Worm (Caenorhabditis elegans): ENCODE measurements around the gene rig-1.
A peak's percentile ranks its signal among the peaks of the same experiment; 100 is the strongest.

rig-1 gene

DNA sequence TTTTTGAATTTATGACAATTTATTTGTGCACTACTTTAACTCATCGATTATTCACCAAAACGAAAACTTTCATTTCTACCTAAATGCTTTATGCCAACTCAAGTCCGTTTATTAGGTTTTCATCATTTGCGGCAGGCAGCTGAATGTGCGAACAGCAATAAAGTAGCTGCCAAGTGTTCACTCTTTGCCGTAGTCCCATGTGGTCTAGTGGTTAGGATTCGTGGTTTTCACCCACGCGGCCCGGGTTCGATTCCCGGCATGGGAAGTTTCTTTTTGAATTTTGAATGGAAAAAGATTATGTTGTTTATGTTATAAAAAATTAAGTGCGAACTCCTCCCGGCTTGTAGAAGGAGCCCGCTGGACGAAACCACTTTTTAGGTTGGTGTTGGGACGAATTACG is 14.1 kb upstream of the rig-1 start (continued):
- no peak for TF ChIP-seq snpc-4 (tag; optimal IDR thresholded peaks at IDR 0.05)
- TF ChIP-seq ceh-32 (tag; optimal IDR thresholded peaks at IDR 0.05; ENCODE audit: poor library complexity): no peak
- no peak for TF ChIP-seq dpl-1 (GFP tag; optimal IDR thresholded peaks at IDR 0.05)
- TF ChIP-seq arid-1 (GFP tag; conservative IDR thresholded peaks at IDR 0.05): peak; percentile 89
- 0 out of 2 replicates have a peak, but pooled peaks have one; percentile 67 for TF ChIP-seq daf-8 (GFP tag; IDR thresholded peaks at IDR 0.05)
- TF ChIP-seq nhr-77 (tag; optimal IDR thresholded peaks at IDR 0.05): no peak
- peak; percentile 87 for TF ChIP-seq ctbp-1 (GFP tag; IDR thresholded peaks at IDR 0.05)
- no peak; the same call in none of the 2 replicates for TF ChIP-seq T26A8.4 (GFP tag; IDR thresholded peaks at IDR 0.05)
- TF ChIP-seq lir-3 (tag; optimal IDR thresholded peaks at IDR 0.05): peak; percentile 31
- TF ChIP-seq aha-1 (tag): peak; percentile 87
- TF ChIP-seq tag-97 (GFP tag; IDR thresholded peaks at IDR 0.05): no peak
- peak; percentile 56 for TF ChIP-seq hlh-30 (tag; optimal IDR thresholded peaks at IDR 0.05; ENCODE audit: insufficient read depth)
- peak; percentile 80 for TF ChIP-seq mxl-2 (GFP tag; conservative IDR thresholded peaks at IDR 0.05)
- TF ChIP-seq Y48G9A.11 (GFP tag; IDR thresholded peaks at IDR 0.05): peak; percentile 61; the same call in 1 of the 2 replicates
- peak; percentile 78 for TF ChIP-seq lin-38 (GFP tag; IDR thresholded peaks at IDR 0.05)
- TF ChIP-seq mes-2 (tag; optimal IDR thresholded peaks at IDR 0.05; ENCODE audit: poor library complexity, severe bottlenecking): peak; percentile 72
- no peak for TF ChIP-seq cey-2 (tag; optimal IDR thresholded peaks at IDR 0.05; ENCODE audit: borderline replicate concordance, insufficient read depth)
- TF ChIP-seq jun-1 (tag; optimal IDR thresholded peaks at IDR 0.05): no peak
- TF ChIP-seq lsy-2 (tag; optimal IDR thresholded peaks at IDR 0.05): peak in 1 of 2 experiments; percentile 61
- peak; percentile 65 for TF ChIP-seq nhr-48 (tag; optimal IDR thresholded peaks at IDR 0.05)

DNA sequence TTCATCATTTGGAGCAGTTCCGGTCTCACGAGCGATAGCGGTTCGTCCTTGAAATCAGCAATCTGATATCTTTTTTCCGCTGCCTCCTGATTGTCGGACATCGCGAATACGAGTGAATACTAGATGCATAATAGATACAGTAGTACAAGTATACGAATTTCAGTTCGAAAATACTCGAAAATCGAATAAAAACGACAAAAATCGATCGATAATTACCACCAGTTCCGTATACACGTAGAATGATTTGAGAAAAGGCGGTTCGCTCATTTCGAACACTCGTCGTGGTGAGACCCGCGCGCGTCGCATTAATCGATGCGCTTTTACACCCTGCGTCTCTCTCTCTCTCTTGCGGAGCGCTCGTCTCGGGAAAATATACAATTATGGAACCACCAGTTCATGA is 13.4 kb upstream of the rig-1 start, which contains the start of gene F12D9.2:
TSS of gene F12D9.2 (minus strand) at position 101 of the 400 bp plus-strand sequence.
- TF ChIP-seq dpl-1 (GFP tag; optimal IDR thresholded peaks at IDR 0.05) (no peak), lin-1 (GFP tag; IDR thresholded peaks at IDR 0.05) (no peak), ZK337.2 (GFP tag; IDR thresholded peaks at IDR 0.05) (no peak), egl-27 (tag; optimal IDR thresholded peaks at IDR 0.05) (no peak), ctbp-1 (GFP tag; IDR thresholded peaks at IDR 0.05) (no peak), F26F4.8 (GFP tag; conservative IDR thresholded peaks at IDR 0.05) (no peak), lin-29 (GFP tag; IDR thresholded peaks at IDR 0.05) (no peak)

DNA sequence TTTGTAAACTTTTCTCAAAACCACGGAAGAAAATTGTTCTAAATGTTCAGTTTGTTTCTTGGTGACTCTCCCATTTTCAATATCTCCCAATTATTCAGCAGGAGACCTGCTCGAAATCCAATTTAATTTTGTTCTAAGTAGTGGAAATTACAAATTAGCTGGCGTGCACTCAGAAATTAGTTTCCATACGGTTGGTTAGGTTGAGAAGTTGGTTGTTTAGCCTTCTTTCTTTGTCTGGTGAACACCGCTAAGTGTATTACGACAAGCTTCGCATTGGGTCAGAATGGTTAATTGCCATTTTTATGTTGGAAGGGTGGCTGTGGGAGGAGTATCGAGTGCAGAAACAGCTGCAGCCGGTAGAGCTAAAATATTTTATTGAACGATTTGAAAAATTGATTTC is 11.8 kb upstream of the rig-1 start:
- TF ChIP-seq vab-7 (GFP tag; IDR thresholded peaks at IDR 0.05) (0 out of 2 replicates have a peak, but pooled peaks have one; percentile 8), hmg-1.1 (GFP tag; IDR thresholded peaks at IDR 0.05) (no peak)

DNA sequence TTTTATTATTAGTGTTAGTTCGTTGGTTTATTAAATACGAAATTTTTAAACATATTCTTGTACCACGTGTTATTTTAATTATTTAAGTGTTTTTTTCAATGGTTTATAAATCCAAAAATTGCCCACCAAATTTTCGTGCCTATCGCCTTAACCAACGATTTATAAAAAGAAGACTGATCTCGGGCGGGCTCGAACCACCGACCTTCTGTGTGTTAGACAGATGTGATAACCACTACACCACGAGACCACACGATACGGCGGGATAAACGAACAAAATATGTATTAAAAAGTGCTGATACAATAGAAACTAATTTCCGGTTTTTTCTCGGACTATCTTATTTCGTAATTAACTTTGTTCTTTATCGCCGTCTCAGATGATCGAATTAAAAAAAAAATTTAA is 9.9 kb upstream of the rig-1 start:
- TF ChIP-seq nhr-42 (GFP tag; IDR thresholded peaks at IDR 0.05): no peak
- TF ChIP-seq duxl-1 (tag; optimal IDR thresholded peaks at IDR 0.05; ENCODE audit: poor library complexity): peak; percentile 55
- TF ChIP-seq F26F4.8 (GFP tag; conservative IDR thresholded peaks at IDR 0.05): peak; percentile 67; the same call in 1 of the 2 replicates
- no peak for TF ChIP-seq jun-1 (tag; optimal IDR thresholded peaks at IDR 0.05)
- peak; percentile 10 for TF ChIP-seq Y5F2A.4 (GFP tag; optimal IDR thresholded peaks at IDR 0.05)
- no peak for TF ChIP-seq nhr-237 (tag; optimal IDR thresholded peaks at IDR 0.05)
- TF ChIP-seq ZK546.5 (tag; optimal IDR thresholded peaks at IDR 0.05): no peak
- TF ChIP-seq daf-19 (GFP tag; conservative IDR thresholded peaks at IDR 0.05): 0 out of 2 replicates have a peak, but pooled peaks have one; percentile 72
- TF ChIP-seq hmg-1.1 (GFP tag; IDR thresholded peaks at IDR 0.05): peak; percentile 46; the same call in 1 of the 2 replicates
- TF ChIP-seq daf-12 (tag; optimal IDR thresholded peaks at IDR 0.05): no peak
- no peak for TF ChIP-seq nhr-77 (tag; optimal IDR thresholded peaks at IDR 0.05)
- TF ChIP-seq gei-8 (GFP tag; optimal IDR thresholded peaks at IDR 0.05): no peak
- TF ChIP-seq lin-38 (GFP tag; IDR thresholded peaks at IDR 0.05): no peak
- 0 out of 4 replicates have a peak, but pooled peaks of 1 of the 2 experiments have one; percentile 27 for TF ChIP-seq madf-5 (GFP tag; IDR thresholded peaks at IDR 0.05)
- no peak for TF ChIP-seq ama-1 (optimal IDR thresholded peaks at IDR 0.05)
- peak; percentile 87 for TF ChIP-seq lim-7 (GFP tag; IDR thresholded peaks at IDR 0.05)
- TF ChIP-seq unc-130 (GFP tag; optimal IDR thresholded peaks at IDR 0.05): peak; percentile 31
- TF ChIP-seq ctbp-1 (GFP tag; IDR thresholded peaks at IDR 0.05): 0 out of 2 replicates have a peak, but pooled peaks have one; percentile 51
- no peak for TF ChIP-seq zag-1 (tag; optimal IDR thresholded peaks at IDR 0.05)
- no peak for TF ChIP-seq mdl-1 (tag; optimal IDR thresholded peaks at IDR 0.05)
- peak; percentile 71; the same call in 1 of the 2 replicates for TF ChIP-seq lin-1 (GFP tag; IDR thresholded peaks at IDR 0.05)
- peak; percentile 49 to 88 for TF ChIP-seq daf-16 (GFP tag; optimal IDR thresholded peaks at IDR 0.05)
- peak; percentile 54 for TF ChIP-seq daf-16 (tag; optimal IDR thresholded peaks at IDR 0.05)
- peak; percentile 39 for TF ChIP-seq dmd-6 (GFP tag; IDR thresholded peaks at IDR 0.05)
- TF ChIP-seq cey-2 (tag; optimal IDR thresholded peaks at IDR 0.05; ENCODE audit: borderline replicate concordance, insufficient read depth): no peak
